Worm (Caenorhabditis elegans) whole organism, L1 larva: Measurements from ENCODE around the gene F21C10.1.
A peak's percentile ranks its signal among the peaks of the same experiment; 100 is the strongest.

Experiments
- C04F5.9 ChIP-seq: sonication (generic microtip); optimal IDR thresholded peaks from 2 replicates; lab custom pipeline; 2016; ENCODE audit warnings: missing genetic modification characterization, missing compliant biosample characterization
- alr-1 ChIP-seq: fragments of 200-800 bp; sonication (Bioruptor generic); optimal IDR thresholded peaks from 2 replicates; lab custom pipeline; 2018; ENCODE audit warnings: borderline replicate concordance, mild to moderate bottlenecking, missing genetic modification characterization, missing compliant biosample characterization
- aly-2 ChIP-seq: fragments of 150-350 bp; optimal IDR thresholded peaks from 2 replicates; lab custom pipeline; 2014; ENCODE audit warnings: missing biosample characterization, missing genetic modification characterization
- ama-1 ChIP-seq: fragments of 150-350 bp; optimal IDR thresholded peaks from 2 replicates; lab custom pipeline; 2014
- blmp-1 ChIP-seq: fragments of 150-350 bp; optimal IDR thresholded peaks from 2 replicates; lab custom pipeline; 2014; ENCODE audit warnings: missing biosample characterization, missing genetic modification characterization
- ceh-63 ChIP-seq: fragments of 200-800 bp; sonication (Bioruptor generic); optimal IDR thresholded peaks from 2 replicates; lab custom pipeline; 2018; ENCODE audit warnings: mild to moderate bottlenecking, missing genetic modification characterization, missing compliant biosample characterization
- ceh-8 ChIP-seq: fragments of 200-800 bp; sonication (Bioruptor generic); optimal IDR thresholded peaks from 2 replicates; lab custom pipeline; 2018; ENCODE audit warnings: mild to moderate bottlenecking, missing genetic modification characterization, moderate library complexity, missing compliant biosample characterization
- ceh-82 ChIP-seq, 3 experiments: fragments of 150-350 bp in 1 of 3; sonication (generic microtip) in 2 of 3; optimal IDR thresholded peaks; 2 replicates each; lab custom pipeline; 2014 to 2017; ENCODE audit warnings: missing biosample characterization in 3 of 3, missing genetic modification characterization in 3 of 3
- ceh-88 ChIP-seq: fragments of 200-800 bp; sonication (Bioruptor generic); IDR thresholded peaks from 2 replicates; pipeline ENCODE4 v1.3.6; 2022; ENCODE audit warnings: missing genetic modification characterization, missing compliant biosample characterization
- dpl-1 ChIP-seq, 3 experiments: fragments of 150-350 bp in 2 of 3; sonication (generic microtip) in 1 of 3; optimal IDR thresholded peaks; 2 replicates each; lab custom pipeline; 2014 to 2017; ENCODE audit warnings: missing biosample characterization in 3 of 3, missing genetic modification characterization in 3 of 3, missing genetic modification reagents in 3 of 3
- dsc-1 ChIP-seq: sonication (generic microtip); optimal IDR thresholded peaks from 2 replicates; lab custom pipeline; 2016; ENCODE audit warnings: mild to moderate bottlenecking, missing genetic modification characterization, missing compliant biosample characterization
- efl-1 ChIP-seq, 4 experiments: fragments of 150-350 bp; optimal IDR thresholded peaks in 3 of 4; peaks in 1 of 4; 1 replicate in 1 of 4; 2 replicates in 3 of 4; lab custom pipeline; 2014; ENCODE audit warnings: missing biosample characterization in 2 of 4, missing genetic modification characterization in 2 of 4, missing genetic modification reagents in 2 of 4
- efl-3 ChIP-seq: fragments of 200-800 bp; sonication (Bioruptor generic); optimal IDR thresholded peaks from 2 replicates; lab custom pipeline; 2018; ENCODE audit warnings: mild to moderate bottlenecking, missing genetic modification characterization, missing compliant biosample characterization
- egl-27 ChIP-seq, 2 experiments: fragments of 150-350 bp in 1 of 2; sonication (generic microtip); optimal IDR thresholded peaks; 3 replicates each; lab custom pipeline; 2017 to 2018; ENCODE audit warnings: missing biosample characterization in 2 of 2, missing genetic modification characterization in 2 of 2, missing genetic modification reagents in 2 of 2
- elt-2 ChIP-seq: sonication (generic microtip); optimal IDR thresholded peaks from 2 replicates; lab custom pipeline; 2016; ENCODE audit warnings: missing genetic modification characterization, mild to moderate bottlenecking, inconsistent platforms, missing compliant biosample characterization, missing genetic modification reagents
- elt-3 ChIP-seq, 6 experiments: fragments of 150-350 bp in 1 of 6; sonication (generic microtip); optimal IDR thresholded peaks; 2 replicates each; lab custom pipeline; 2017 to 2018; ENCODE audit warnings: missing biosample characterization in 6 of 6, missing genetic modification characterization in 6 of 6, inconsistent platforms in 1 of 6
- hlh-17 ChIP-seq: fragments of 200-800 bp; sonication (Bioruptor generic); optimal IDR thresholded peaks from 2 replicates; lab custom pipeline; 2018; ENCODE audit warnings: missing genetic modification characterization, mild to moderate bottlenecking, missing compliant biosample characterization, moderate library complexity, borderline replicate concordance
- hpl-2 ChIP-seq: fragments of 150-350 bp; optimal IDR thresholded peaks from 2 replicates; lab custom pipeline; 2014; ENCODE audit warnings: missing biosample characterization, missing genetic modification reagents, missing genetic modification characterization
- irx-1 ChIP-seq: sonication (generic microtip); optimal IDR thresholded peaks from 2 replicates; lab custom pipeline; 2016; ENCODE audit warnings: missing genetic modification characterization, missing compliant biosample characterization
- lin-14 ChIP-seq: fragments of 200-800 bp; sonication (Bioruptor generic); optimal IDR thresholded peaks from 2 replicates; lab custom pipeline; 2018; ENCODE audit warnings: mild to moderate bottlenecking, missing genetic modification characterization, moderate library complexity, missing compliant biosample characterization
- lin-15B ChIP-seq: fragments of 150-350 bp; sonication (generic microtip); optimal IDR thresholded peaks from 3 replicates; lab custom pipeline; 2014; ENCODE audit warnings: missing biosample characterization, missing genetic modification characterization
- lin-39 ChIP-seq: fragments of 150-350 bp; optimal IDR thresholded peaks from 2 replicates; lab custom pipeline; 2014; ENCODE audit warnings: missing biosample characterization, missing genetic modification reagents, missing genetic modification characterization
- lir-3 ChIP-seq: sonication (generic microtip); optimal IDR thresholded peaks from 2 replicates; lab custom pipeline; 2016; ENCODE audit warnings: mild to moderate bottlenecking, missing genetic modification characterization, moderate library complexity, missing compliant biosample characterization; ENCODE audit not compliant: poor library complexity
- lsy-2 ChIP-seq, 2 experiments: fragments of 150-350 bp; optimal IDR thresholded peaks; 2 replicates each; lab custom pipeline; 2014; ENCODE audit warnings: missing biosample characterization in 2 of 2, missing genetic modification characterization in 2 of 2
- mef-2 ChIP-seq: fragments of 150-350 bp; optimal IDR thresholded peaks from 2 replicates; lab custom pipeline; 2014; ENCODE audit warnings: missing biosample characterization, missing genetic modification characterization
- mep-1 ChIP-seq: fragments of 150-350 bp; optimal IDR thresholded peaks from 2 replicates; lab custom pipeline; 2014; ENCODE audit warnings: missing biosample characterization, missing genetic modification characterization
- nhr-11 ChIP-seq: fragments of 150-350 bp; optimal IDR thresholded peaks from 2 replicates; lab custom pipeline; 2014; ENCODE audit warnings: missing biosample characterization, missing genetic modification characterization
- nhr-19 ChIP-seq: fragments of 200-800 bp; sonication (Bioruptor generic); conservative IDR thresholded peaks from 2 replicates; pipeline ENCODE4 v1.3.6; 2022; ENCODE audit warnings: missing genetic modification characterization, missing compliant biosample characterization
- nhr-20 ChIP-seq: sonication (generic microtip); optimal IDR thresholded peaks from 2 replicates; lab custom pipeline; 2016; ENCODE audit warnings: mild to moderate bottlenecking, missing genetic modification characterization, missing compliant biosample characterization
- nhr-71 ChIP-seq: sonication (generic microtip); optimal IDR thresholded peaks from 2 replicates; lab custom pipeline; 2016; ENCODE audit warnings: mild to moderate bottlenecking, missing genetic modification characterization, moderate library complexity, missing compliant biosample characterization
- nhr-85 ChIP-seq: sonication (generic microtip); peaks from one replicate; lab custom pipeline; 2016; ENCODE audit warnings: missing genetic modification characterization, inconsistent platforms, missing compliant biosample characterization
- nhr-90 ChIP-seq: sonication (generic microtip); optimal IDR thresholded peaks from 2 replicates; lab custom pipeline; 2016; ENCODE audit warnings: mild to moderate bottlenecking, missing genetic modification characterization, missing compliant biosample characterization; ENCODE audit not compliant: poor library complexity
- pag-3 ChIP-seq: sonication (generic microtip); optimal IDR thresholded peaks from 2 replicates; lab custom pipeline; 2017; ENCODE audit warnings: missing genetic modification characterization, mild to moderate bottlenecking, missing compliant biosample characterization, antibody characterized with exemption, borderline replicate concordance; ENCODE audit not compliant: insufficient read depth
- pax-3 ChIP-seq: fragments of 200-800 bp; sonication (Bioruptor generic); optimal IDR thresholded peaks from 2 replicates; lab custom pipeline; 2018; ENCODE audit warnings: mild to moderate bottlenecking, missing genetic modification characterization, moderate library complexity, missing compliant biosample characterization
- skn-1 ChIP-seq: fragments of 150-350 bp; optimal IDR thresholded peaks from 2 replicates; lab custom pipeline; 2014; ENCODE audit warnings: missing biosample characterization, missing genetic modification characterization
- snu-23 ChIP-seq: sonication (generic microtip); optimal IDR thresholded peaks from 2 replicates; lab custom pipeline; 2016; ENCODE audit warnings: missing genetic modification characterization, missing compliant biosample characterization
- sox-4 ChIP-seq: sonication (generic microtip); optimal IDR thresholded peaks from 2 replicates; lab custom pipeline; 2016; ENCODE audit warnings: missing genetic modification characterization, missing compliant biosample characterization
- sup-37 ChIP-seq: fragments of 200-800 bp; sonication (Bioruptor generic); optimal IDR thresholded peaks from 2 replicates; lab custom pipeline; 2018; ENCODE audit warnings: mild to moderate bottlenecking, missing genetic modification characterization, missing compliant biosample characterization
- tbx-2 ChIP-seq: sonication (generic microtip); optimal IDR thresholded peaks from 2 replicates; lab custom pipeline; 2016; ENCODE audit warnings: missing genetic modification characterization, missing compliant biosample characterization
- tlp-1 ChIP-seq: fragments of 150-350 bp; optimal IDR thresholded peaks from 2 replicates; lab custom pipeline; 2014; ENCODE audit warnings: missing biosample characterization, missing genetic modification characterization
- unc-30 ChIP-seq: sonication (generic microtip); optimal IDR thresholded peaks from 2 replicates; lab custom pipeline; 2017; ENCODE audit warnings: missing biosample characterization, missing genetic modification characterization
- vab-15 ChIP-seq: sonication (generic microtip); optimal IDR thresholded peaks from 2 replicates; lab custom pipeline; 2017; ENCODE audit warnings: missing genotype, mild to moderate bottlenecking, missing genetic modification characterization, missing compliant biosample characterization
- zag-1 ChIP-seq: fragments of 150-350 bp; optimal IDR thresholded peaks from 2 replicates; lab custom pipeline; 2014; ENCODE audit warnings: missing biosample characterization, missing genetic modification characterization
- zip-4 ChIP-seq: fragments of 200-800 bp; sonication (Bioruptor generic); optimal IDR thresholded peaks from 2 replicates; lab custom pipeline; 2018; ENCODE audit warnings: mild to moderate bottlenecking, missing genetic modification characterization, moderate library complexity, missing compliant biosample characterization
- ztf-11 ChIP-seq, 2 experiments: sonication (generic microtip); optimal IDR thresholded peaks; 2 replicates each; lab custom pipeline; 2016 to 2017; ENCODE audit warnings: missing genetic modification characterization in 2 of 2, missing biosample characterization in 1 of 2, missing compliant biosample characterization in 1 of 2

F21C10.1 gene

DNA sequence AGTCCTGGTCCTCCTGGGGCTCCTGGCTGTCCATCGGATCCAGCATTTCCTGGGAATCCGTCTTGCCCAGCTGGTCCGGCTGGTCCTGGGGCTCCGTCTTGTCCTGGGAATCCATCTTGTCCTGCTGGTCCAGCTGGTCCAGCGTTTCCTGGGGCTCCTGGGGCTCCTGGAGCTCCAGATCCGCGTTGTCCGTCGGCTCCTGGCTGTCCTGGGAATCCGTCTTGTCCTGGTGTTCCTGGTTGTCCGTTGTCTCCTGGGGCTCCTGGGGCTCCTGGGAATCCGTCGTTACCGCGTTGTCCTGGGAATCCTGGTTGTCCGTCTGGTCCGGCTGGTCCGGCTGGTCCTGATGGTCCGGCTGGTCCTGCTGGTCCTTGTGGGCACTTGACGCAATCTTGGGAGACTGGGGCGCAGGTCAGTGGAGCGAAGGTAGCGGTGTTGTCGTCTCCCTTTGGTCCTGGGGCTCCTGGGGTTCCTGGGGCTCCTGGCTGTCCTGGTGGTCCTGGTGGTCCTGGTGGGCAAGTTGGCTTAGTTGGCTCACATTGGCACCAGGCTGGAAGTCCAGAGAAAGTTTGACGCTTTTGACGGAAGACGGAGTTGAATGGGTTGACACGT is 30.1 kb downstream of the F21C10.1 start:
- TF ChIP-seq elt-2 (no peak), skn-1 (no peak), nhr-71 (tag; lab: Kevin White, UChicago) (no peak), lin-39 (no peak), pag-3 (tag; lab: Kevin White, UChicago) (no peak), mep-1 (tag; lab: Kevin White, UChicago) (no peak), ceh-63 (no peak), pax-3 (tag; lab: Kevin White, UChicago) (no peak), nhr-90 (tag; lab: Kevin White, UChicago) (no peak), ceh-8 (GFP tag; lab: Kevin White, UChicago) (no peak), ztf-11 (tag; optimal IDR thresholded peaks at IDR 0.05; lab: Kevin White, UChicago) (no peak), efl-3 (GFP tag; lab: Kevin White, UChicago) (no peak), sup-37 (no peak)

DNA sequence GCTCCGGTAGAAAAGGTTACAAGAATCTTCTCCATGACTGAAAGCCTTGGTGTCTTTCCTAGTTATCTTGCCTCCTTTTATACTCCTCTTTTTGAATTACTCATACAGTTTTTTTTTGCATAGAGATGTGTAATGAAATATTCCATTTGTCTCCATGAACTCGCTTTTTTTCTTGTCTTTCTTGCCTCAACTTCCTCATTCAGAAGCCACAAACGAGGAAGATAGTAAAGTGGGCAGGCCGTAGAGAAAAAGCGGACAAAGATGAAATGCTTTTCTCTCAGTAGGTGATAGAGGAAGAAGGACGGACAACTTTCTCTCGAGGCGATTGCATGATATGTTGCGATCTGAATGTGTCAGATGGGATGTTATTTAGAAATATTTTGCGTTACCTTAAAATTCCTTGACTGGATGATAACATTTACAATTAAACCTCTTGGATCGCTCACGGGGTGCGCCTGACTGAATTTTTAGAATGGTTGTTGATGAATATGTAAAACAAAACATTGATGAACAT is 30.9 kb downstream of the F21C10.1 start, which contains the start of gene col-145:
Gene col-145 (minus strand): TSS at position 51 of the 514 bp plus-strand sequence.
- TF ChIP-seq aly-2 = no peak
- peak in 1 of 6 experiments; percentile 6 for TF ChIP-seq elt-3 (tag; optimal IDR thresholded peaks at IDR 0.05; lab: Kevin White, UChicago)
- TF ChIP-seq blmp-1 (tag; lab: Kevin White, UChicago) = peak; percentile 86
- peak; percentile 5 for TF ChIP-seq nhr-85 (tag; lab: Kevin White, UChicago)
- TF ChIP-seq snu-23 (GFP tag; lab: Kevin White, UChicago) = peak; percentile 1
- peak; percentile 39 for TF ChIP-seq lin-14 (GFP tag; lab: Kevin White, UChicago)
- TF ChIP-seq tlp-1 (tag; lab: Kevin White, UChicago) = no peak
- TF ChIP-seq, all 84 proteins: peak for 5

DNA sequence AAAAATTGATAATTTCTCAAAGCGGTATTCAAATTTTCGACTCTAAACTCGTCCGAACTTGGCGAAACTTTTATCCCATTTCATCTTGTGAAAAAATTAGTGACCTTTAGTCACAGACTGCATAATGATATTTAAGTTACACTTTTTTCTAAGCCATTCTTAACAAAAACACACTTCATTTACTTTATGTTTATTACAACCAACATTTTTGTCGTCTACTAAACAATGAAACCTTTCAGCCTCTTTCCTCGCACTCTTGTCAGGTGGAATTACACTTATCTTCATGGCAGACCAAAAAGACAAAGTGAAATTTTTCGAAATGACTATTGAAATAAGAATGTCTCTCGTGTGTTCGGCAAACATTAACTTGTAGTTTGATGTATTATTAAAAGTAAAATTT is 31.8 kb downstream of the F21C10.1 start:
- TF ChIP-seq ceh-82 (tag; optimal IDR thresholded peaks at IDR 0.05; lab: Kevin White, UChicago) (no peak), zip-4 (GFP tag; lab: Kevin White, UChicago) (no peak), sup-37 (no peak), dsc-1 (no peak), egl-27 (tag; optimal IDR thresholded peaks at IDR 0.05; lab: Kevin White, UChicago) (no peak), C04F5.9 (tag; lab: Kevin White, UChicago) (no peak), lin-15B (tag; lab: Kevin White, UChicago) (no peak), ceh-88 (GFP tag; lab: Robert Waterston, UW) (no peak), alr-1 (tag; lab: Kevin White, UChicago) (no peak), ama-1 (lab: Kevin White, UChicago) (peak; percentile 73), efl-1 (optimal IDR thresholded peaks at IDR 0.05; lab: Kevin White, UChicago) (peak in 1 of 2 experiments; percentile 11), efl-1 (GFP tag; optimal IDR thresholded peaks at IDR 0.05 in 1 of 2; lab: Kevin White, UChicago) (no peak), nhr-19 (GFP tag; lab: Robert Waterston, UW) (0 out of 2 replicates have a peak, but pooled peaks have one; percentile 5), nhr-11 (no peak), lsy-2 (tag; optimal IDR thresholded peaks at IDR 0.05; lab: Kevin White, UChicago) (peak in 1 of 2 experiments; percentile 43), sox-4 (no peak), lin-39 (no peak), hpl-2 (no peak), lir-3 (tag; lab: Kevin White, UChicago) (no peak), nhr-90 (tag; lab: Kevin White, UChicago) (peak; percentile 10), elt-3 (tag; optimal IDR thresholded peaks at IDR 0.05; lab: Kevin White, UChicago) (peak in 2 of 6 experiments; percentile 35 to 46), irx-1 (no peak), snu-23 (GFP tag; lab: Kevin White, UChicago) (no peak), pax-3 (tag; lab: Kevin White, UChicago) (no peak), dpl-1 (GFP tag; optimal IDR thresholded peaks at IDR 0.05; lab: Kevin White, UChicago) (no peak), tbx-2 (no peak), hlh-17 (GFP tag; lab: Kevin White, UChicago) (no peak), zag-1 (tag; lab: Kevin White, UChicago) (no peak), ceh-8 (GFP tag; lab: Kevin White, UChicago) (no peak), unc-30 (no peak), ztf-11 (tag; optimal IDR thresholded peaks at IDR 0.05; lab: Kevin White, UChicago) (no peak), vab-15 (tag; lab: Kevin White, UChicago) (no peak), nhr-20 (tag; lab: Kevin White, UChicago) (no peak), nhr-71 (tag; lab: Kevin White, UChicago) (peak; percentile 50), mef-2 (tag; lab: Kevin White, UChicago) (no peak)
